Fruit fly (Drosophila melanogaster): ENCODE data around the gene NSD.
"Not testable (repeated sequence)": the region's sequence is repeated elsewhere in the genome, so short reads cannot be mapped to it uniquely, and the experiment has no call there.

- not testable (repeated sequence) for TF ChIP-seq CG8159, Snoo, CG17806, CG15710 (tag; optimal IDR thresholded peaks at IDR 0.05)
These were observed 25.5 kb upstream of the NSD start, which contains the start of the genes CG31131 and CG4849 for dm6 chr3R:27963119-27963518.
